Worm (Caenorhabditis elegans) whole organism, L3 larva: ENCODE results near the gene ubc-20.

Experiments used
- R02D3.7 ChIP-seq: fragments of 150-350 bp; optimal IDR thresholded peaks from 2 replicates; lab custom pipeline; 2014; ENCODE audit warnings: missing biosample characterization, missing genetic modification characterization
- aly-2 ChIP-seq: fragments of 150-350 bp; optimal IDR thresholded peaks from 2 replicates; lab custom pipeline; 2014; ENCODE audit warnings: missing biosample characterization, missing genetic modification characterization
- ama-1 ChIP-seq: fragments of 150-350 bp; optimal IDR thresholded peaks from 2 replicates; lab custom pipeline; 2018
- ceh-16 ChIP-seq: sonication (generic microtip); optimal IDR thresholded peaks from 2 replicates; lab custom pipeline; 2017; ENCODE audit warnings: missing biosample characterization, missing genetic modification characterization
- ceh-28 ChIP-seq: fragments of 150-350 bp; optimal IDR thresholded peaks from 2 replicates; lab custom pipeline; 2014; ENCODE audit warnings: missing biosample characterization, missing genetic modification reagents, missing genetic modification characterization
- ceh-9 ChIP-seq: sonication (generic microtip); optimal IDR thresholded peaks from 2 replicates; lab custom pipeline; 2018; ENCODE audit warnings: missing biosample characterization, missing genetic modification characterization
- daf-12 ChIP-seq: fragments of 150-350 bp; optimal IDR thresholded peaks from 2 replicates; lab custom pipeline; 2014; ENCODE audit warnings: missing biosample characterization, missing genetic modification reagents, missing genetic modification characterization
- egl-5 ChIP-seq: fragments of 150-350 bp; optimal IDR thresholded peaks from 2 replicates; lab custom pipeline; 2017; ENCODE audit warnings: missing biosample characterization, missing genetic modification reagents, missing genetic modification characterization, inconsistent platforms
- elt-2 ChIP-seq: sonication (generic microtip); optimal IDR thresholded peaks from 2 replicates; lab custom pipeline; 2016; ENCODE audit warnings: missing genetic modification reagents, mild to moderate bottlenecking, missing genetic modification characterization, missing compliant biosample characterization
- elt-3 ChIP-seq, 3 experiments: fragments of 150-350 bp in 1 of 3; sonication (generic microtip) in 2 of 3; optimal IDR thresholded peaks; 2 replicates in 2 of 3; 4 replicates in 1 of 3; lab custom pipeline; 2014 to 2017; ENCODE audit warnings: missing biosample characterization in 3 of 3, missing genetic modification characterization in 3 of 3
- fkh-2 ChIP-seq: fragments of 150-350 bp; optimal IDR thresholded peaks from 2 replicates; lab custom pipeline; 2014; ENCODE audit warnings: missing biosample characterization, missing genetic modification reagents, missing genetic modification characterization
- fos-1 ChIP-seq: fragments of 150-350 bp; optimal IDR thresholded peaks from 2 replicates; lab custom pipeline; 2014; ENCODE audit warnings: missing biosample characterization, missing genetic modification characterization
- lin-15B ChIP-seq: fragments of 150-350 bp; optimal IDR thresholded peaks from 2 replicates; lab custom pipeline; 2014; ENCODE audit warnings: missing biosample characterization, missing genetic modification characterization
- lsy-12 ChIP-seq: sonication (generic microtip); optimal IDR thresholded peaks from 2 replicates; lab custom pipeline; 2016; ENCODE audit warnings: mild to moderate bottlenecking, missing genetic modification characterization, missing compliant biosample characterization
- mdl-1 ChIP-seq: fragments of 150-350 bp; optimal IDR thresholded peaks from 2 replicates; lab custom pipeline; 2014; ENCODE audit warnings: missing biosample characterization, missing genetic modification characterization
- nfya-1 ChIP-seq: sonication (generic microtip); optimal IDR thresholded peaks from 2 replicates; lab custom pipeline; 2017; ENCODE audit warnings: missing genetic modification characterization, mild to moderate bottlenecking, missing compliant biosample characterization, antibody characterized with exemption, moderate library complexity; ENCODE audit not compliant: insufficient read depth
- nhr-11 ChIP-seq: fragments of 150-350 bp; optimal IDR thresholded peaks from 2 replicates; lab custom pipeline; 2014; ENCODE audit warnings: missing biosample characterization, missing genetic modification characterization
- nhr-12 ChIP-seq: fragments of 150-350 bp; optimal IDR thresholded peaks from 2 replicates; lab custom pipeline; 2014; ENCODE audit warnings: missing biosample characterization, missing genetic modification characterization
- nhr-23 ChIP-seq: fragments of 150-350 bp; optimal IDR thresholded peaks from 2 replicates; lab custom pipeline; 2014; ENCODE audit warnings: missing biosample characterization, missing genetic modification reagents, missing genetic modification characterization
- nhr-237 ChIP-seq: fragments of 150-350 bp; optimal IDR thresholded peaks from 2 replicates; lab custom pipeline; 2014; ENCODE audit warnings: missing biosample characterization, missing genetic modification characterization
- nhr-25 ChIP-seq: sonication (generic microtip); optimal IDR thresholded peaks from 2 replicates; lab custom pipeline; 2017; ENCODE audit warnings: missing biosample characterization, missing genetic modification characterization
- nhr-43 ChIP-seq: sonication (generic microtip); optimal IDR thresholded peaks from 2 replicates; lab custom pipeline; 2016; ENCODE audit warnings: mild to moderate bottlenecking, missing genetic modification characterization, missing compliant biosample characterization; ENCODE audit not compliant: poor library complexity, severe bottlenecking
- nhr-67 ChIP-seq: fragments of 150-350 bp; optimal IDR thresholded peaks from 2 replicates; lab custom pipeline; 2014; ENCODE audit warnings: missing biosample characterization, missing genetic modification characterization
- nhr-76 ChIP-seq: fragments of 150-350 bp; sonication (generic microtip); optimal IDR thresholded peaks from 5 replicates; lab custom pipeline; 2014; ENCODE audit warnings: missing biosample characterization, missing genetic modification characterization
- nhr-77 ChIP-seq: fragments of 150-350 bp; optimal IDR thresholded peaks from 2 replicates; lab custom pipeline; 2014; ENCODE audit warnings: missing biosample characterization, missing genetic modification characterization
- pha-4 ChIP-seq: fragments of 150-350 bp; optimal IDR thresholded peaks from 2 replicates; lab custom pipeline; 2014; ENCODE audit warnings: missing biosample characterization, missing genetic modification reagents, missing genetic modification characterization
- pqm-1 ChIP-seq: fragments of 150-350 bp; optimal IDR thresholded peaks from 2 replicates; lab custom pipeline; 2017; ENCODE audit warnings: missing biosample characterization, missing genetic modification characterization, inconsistent platforms
- sea-2 ChIP-seq: fragments of 150-350 bp; sonication (generic microtip); optimal IDR thresholded peaks from 4 replicates; lab custom pipeline; 2014; ENCODE audit warnings: missing biosample characterization, missing genetic modification reagents, missing genetic modification characterization
- skn-1 ChIP-seq: fragments of 150-350 bp; optimal IDR thresholded peaks from 2 replicates; lab custom pipeline; 2014; ENCODE audit warnings: missing biosample characterization, missing genetic modification characterization
- snpc-4 ChIP-seq: fragments of 150-350 bp; optimal IDR thresholded peaks from 2 replicates; lab custom pipeline; 2014; ENCODE audit warnings: missing biosample characterization, missing genetic modification characterization
- tbx-2 ChIP-seq: sonication (generic microtip); optimal IDR thresholded peaks from 2 replicates; lab custom pipeline; 2016; ENCODE audit warnings: mild to moderate bottlenecking, missing genetic modification characterization, missing compliant biosample characterization
- unc-39 ChIP-seq: sonication (generic microtip); optimal IDR thresholded peaks from 4 replicates; lab custom pipeline; 2017; ENCODE audit warnings: missing biosample characterization, missing genetic modification characterization
- unc-62 ChIP-seq: fragments of 150-350 bp; sonication (generic microtip); optimal IDR thresholded peaks from 4 replicates; lab custom pipeline; 2014; ENCODE audit warnings: missing biosample characterization, missing genetic modification reagents, missing genetic modification characterization
- zag-1 ChIP-seq: fragments of 150-350 bp; optimal IDR thresholded peaks from 2 replicates; lab custom pipeline; 2014; ENCODE audit warnings: missing biosample characterization, missing genetic modification characterization

ubc-20 gene

DNA sequence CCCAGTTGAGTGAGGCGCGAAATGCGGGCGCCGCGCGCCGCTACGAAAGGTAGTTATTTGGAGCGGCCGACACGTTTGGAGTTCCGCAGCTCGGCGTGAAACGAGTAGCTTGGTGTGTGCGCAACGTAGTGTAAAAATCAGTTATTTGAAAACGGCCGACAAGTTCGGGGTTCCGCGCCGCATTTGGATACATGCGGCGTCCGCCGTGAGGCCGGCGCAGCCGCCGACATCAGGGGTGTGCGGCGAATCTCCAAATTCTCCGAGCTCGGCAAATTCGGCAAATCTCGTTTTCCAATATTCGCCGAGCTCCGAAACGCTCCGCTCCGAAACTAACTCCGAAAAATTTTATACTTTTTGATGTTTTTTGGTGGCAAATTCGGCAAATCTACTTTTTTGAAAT, 30.7 kb upstream of the ubc-20 start:
- TF ChIP-seq sea-2 (GFP tag; lab: Kevin White, UChicago) = no peak
- TF ChIP-seq fos-1 (tag; lab: Kevin White, UChicago) = no peak

DNA sequence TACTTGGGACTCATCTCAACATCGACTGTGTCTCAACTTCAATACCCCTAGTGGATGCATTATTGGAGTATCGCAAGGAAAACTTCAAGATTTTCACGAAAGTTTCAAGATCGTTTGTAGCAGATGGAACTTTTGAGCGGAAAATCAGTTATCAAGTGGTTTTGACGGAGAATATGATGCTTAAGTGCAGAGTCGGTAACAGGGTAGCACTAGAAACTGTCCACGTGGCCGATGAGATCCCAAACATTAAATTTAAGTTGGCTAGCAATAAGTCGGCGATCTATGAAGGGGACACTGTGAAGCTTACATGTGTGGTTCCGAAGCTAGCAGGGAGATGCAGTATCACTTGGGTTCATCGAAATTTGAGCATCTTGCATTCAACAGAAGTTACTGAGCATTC, 29.5 kb upstream of the ubc-20 start:
- no peak for TF ChIP-seq nhr-12 (tag; lab: Kevin White, UChicago)
- no peak for TF ChIP-seq aly-2 (tag; lab: Kevin White, UChicago)
- TF ChIP-seq nhr-67 (tag; lab: Kevin White, UChicago) = no peak
- no peak for TF ChIP-seq ceh-28 (tag; lab: Kevin White, UChicago)
- no peak for TF ChIP-seq sea-2 (GFP tag; lab: Kevin White, UChicago)

DNA sequence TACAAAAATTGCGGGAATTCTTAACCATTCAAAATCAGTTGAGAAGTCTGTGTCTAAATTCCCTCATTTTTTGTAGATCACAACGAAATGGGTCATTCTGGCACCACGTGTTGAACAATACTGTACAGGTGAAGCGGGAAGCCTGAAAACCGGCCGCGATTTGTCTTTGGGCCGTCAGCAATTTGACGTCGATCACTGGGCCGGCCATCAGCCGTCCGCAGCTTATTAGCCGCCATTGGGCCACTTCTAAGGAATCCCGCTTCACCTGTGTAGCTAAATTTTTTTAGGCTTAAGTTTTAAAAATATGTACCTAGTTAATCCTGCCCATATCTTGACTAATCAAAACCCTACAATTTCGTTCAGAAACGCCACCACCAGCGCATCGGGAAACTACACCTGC, 29.0 kb upstream of the ubc-20 start:
- TF ChIP-seq snpc-4 (tag; lab: Kevin White, UChicago) (no peak), nhr-11 (no peak), unc-62 (no peak), nhr-25 (tag; lab: Kevin White, UChicago) (no peak), tbx-2 (tag; lab: Kevin White, UChicago) (no peak), skn-1 (tag; lab: Kevin White, UChicago) (no peak), nhr-43 (tag; lab: Kevin White, UChicago) (no peak), fos-1 (tag; lab: Kevin White, UChicago) (no peak), ama-1 (lab: Kevin White, UChicago) (no peak), elt-2 (tag; lab: Kevin White, UChicago) (no peak), lin-15B (no peak), nhr-67 (tag; lab: Kevin White, UChicago) (no peak), mdl-1 (tag; lab: Kevin White, UChicago) (no peak)
- TF ChIP-seq, all 47 proteins: peak for 0

DNA sequence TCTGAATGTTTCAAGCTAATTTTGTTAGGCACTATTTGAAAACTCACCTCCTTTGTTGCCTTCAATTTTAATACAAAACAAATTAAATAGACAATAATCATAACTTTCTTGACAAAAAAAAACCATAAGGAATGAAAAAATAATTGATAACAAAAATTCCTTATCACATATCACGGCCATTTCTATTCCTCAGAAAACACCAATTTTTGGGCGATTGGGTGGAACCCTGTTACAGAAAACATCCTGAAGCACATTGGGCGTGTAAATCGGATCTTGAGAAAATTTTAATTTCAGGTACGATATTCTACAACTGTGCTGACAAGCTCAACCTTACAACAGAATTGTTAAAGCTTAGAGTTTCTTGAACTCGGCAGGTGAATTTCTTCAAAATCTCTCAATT, 23.9 kb upstream of the ubc-20 start, which contains the start of gene F40G9.8:
F40G9.8 (minus strand) TSS at position 101 of the 400 bp plus-strand sequence.
- TF ChIP-seq zag-1 (tag; lab: Kevin White, UChicago) = no peak
- TF ChIP-seq fkh-2 (tag; lab: Kevin White, UChicago) = no peak
- no peak for TF ChIP-seq nhr-43 (tag; lab: Kevin White, UChicago)
- TF ChIP-seq pqm-1 (tag; lab: Kevin White, UChicago) = no peak
- no peak for TF ChIP-seq nhr-23 (tag; lab: Kevin White, UChicago)
- TF ChIP-seq ceh-28 (tag; lab: Kevin White, UChicago) = no peak
- TF ChIP-seq nhr-237 (tag; lab: Kevin White, UChicago) = no peak
- no peak for TF ChIP-seq ama-1 (lab: Kevin White, UChicago)

ce11 chrIII:165390-165789, 23.2 kb upstream of the ubc-20 start, which contains the start of gene F40G9.7:
Gene F40G9.7, plus strand, starts transcription at chrIII:165690.
- TF ChIP-seq daf-12 (tag; lab: Kevin White, UChicago) (no peak), lsy-12 (tag; lab: Kevin White, UChicago) (no peak), nfya-1 (tag; lab: Kevin White, UChicago) (no peak), lin-15B (no peak), elt-2 (tag; lab: Kevin White, UChicago) (no peak), nhr-77 (no peak), elt-3 (tag; optimal IDR thresholded peaks at IDR 0.05; lab: Kevin White, UChicago) (no peak), nhr-76 (tag; lab: Kevin White, UChicago) (no peak), R02D3.7 (tag; lab: Kevin White, UChicago) (no peak), skn-1 (tag; lab: Kevin White, UChicago) (no peak), pqm-1 (tag; lab: Kevin White, UChicago) (no peak), nhr-43 (tag; lab: Kevin White, UChicago) (no peak), unc-39 (tag; lab: Kevin White, UChicago) (no peak), fos-1 (tag; lab: Kevin White, UChicago) (no peak), tbx-2 (tag; lab: Kevin White, UChicago) (no peak), nhr-23 (tag; lab: Kevin White, UChicago) (no peak), egl-5 (tag; lab: Kevin White, UChicago) (no peak)
- TF ChIP-seq, all 47 proteins: peak for 0

DNA sequence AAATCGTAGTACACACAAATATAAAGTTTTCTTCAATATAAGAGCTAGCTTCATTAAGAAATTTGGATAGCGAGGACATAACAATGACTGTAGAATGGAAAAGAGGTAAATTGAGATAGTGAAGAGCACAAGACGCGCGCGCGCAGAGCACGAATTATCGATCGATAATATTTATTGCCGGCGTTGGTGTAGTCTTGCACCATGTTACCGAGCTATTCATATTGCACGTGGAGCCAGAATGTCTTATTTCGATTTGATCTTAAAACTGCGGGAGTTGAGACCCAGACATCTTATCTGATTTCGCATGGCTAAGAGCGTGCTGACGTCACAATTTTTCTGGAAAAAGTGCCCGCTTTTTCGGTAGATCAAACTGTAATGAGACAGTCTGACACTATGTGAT, 19.2 kb upstream of the ubc-20 start, which contains the start of gene F40G9.18:
F40G9.18 (minus strand) TSS at position 101 of the 400 bp plus-strand sequence.
- TF ChIP-seq aly-2 (tag; lab: Kevin White, UChicago) = no peak
- TF ChIP-seq pha-4 (tag; lab: Kevin White, UChicago) = no peak
- no peak for TF ChIP-seq ceh-16 (tag; lab: Kevin White, UChicago)
- no peak for TF ChIP-seq sea-2 (GFP tag; lab: Kevin White, UChicago)
- TF ChIP-seq ceh-9 (tag; lab: Kevin White, UChicago) = no peak
- TF ChIP-seq snpc-4 (tag; lab: Kevin White, UChicago) = no peak
